Fruit fly (Drosophila melanogaster) whole organism, embryonic: ENCODE data around the gene GNBP2.

Experiments used
- Abd-B ChIP-seq: fragments of 200-800 bp; sonication (Bioruptor generic); optimal IDR thresholded peaks from 2 replicates; lab custom pipeline; 2018; ENCODE audit warnings: missing biosample characterization, mild to moderate bottlenecking, missing genetic modification characterization, moderate library complexity
- BtbVII ChIP-seq: fragments of 200-800 bp; sonication (Bioruptor generic); optimal IDR thresholded peaks from 3 replicates; lab custom pipeline; 2017; ENCODE audit warnings: missing biosample characterization, mild to moderate bottlenecking, missing genetic modification characterization
- CG10267 ChIP-seq: fragments of 200-800 bp; sonication (Bioruptor generic); optimal IDR thresholded peaks from 2 replicates; lab custom pipeline; 2018; ENCODE audit warnings: missing biosample characterization, mild to moderate bottlenecking, missing genetic modification characterization, moderate library complexity
- CG10654 ChIP-seq: fragments of 200-800 bp; sonication (Bioruptor generic); optimal IDR thresholded peaks from 2 replicates; lab custom pipeline; 2016; ENCODE audit warnings: missing biosample characterization, missing genetic modification characterization
- CG12299 ChIP-seq: fragments of 200-800 bp; sonication (Bioruptor generic); optimal IDR thresholded peaks from 2 replicates; lab custom pipeline; 2018; ENCODE audit warnings: missing biosample characterization, mild to moderate bottlenecking, missing genetic modification characterization
- CG1233 ChIP-seq: fragments of 200-800 bp; sonication (Bioruptor generic); optimal IDR thresholded peaks from 4 replicates; lab custom pipeline; 2018; ENCODE audit warnings: missing biosample characterization, mild to moderate bottlenecking, missing genetic modification characterization
- CG12391 ChIP-seq: fragments of 200-800 bp; sonication (Bioruptor generic); optimal IDR thresholded peaks from 3 replicates; lab custom pipeline; 2018; ENCODE audit warnings: missing biosample characterization, mild to moderate bottlenecking, missing genetic modification characterization, moderate library complexity
- CG13775 ChIP-seq: fragments of 200-800 bp; sonication (Bioruptor generic); optimal IDR thresholded peaks from 3 replicates; lab custom pipeline; 2017; ENCODE audit warnings: missing biosample characterization, mild to moderate bottlenecking, missing genetic modification characterization
- CG14667 ChIP-seq: fragments of 200-800 bp; sonication (Bioruptor generic); IDR thresholded peaks from 2 replicates; pipeline ENCODE4 v1.3.6; 2022; ENCODE audit warnings: missing biosample characterization, missing genetic modification characterization
- CG17328 ChIP-seq: fragments of 200-800 bp; sonication (Bioruptor generic); IDR thresholded peaks from 2 replicates; pipeline ENCODE4 v1.3.6; 2022; ENCODE audit warnings: missing biosample characterization, missing genetic modification characterization
- CG17359 ChIP-seq: fragments of 200-800 bp; sonication (Bioruptor generic); optimal IDR thresholded peaks from 3 replicates; lab custom pipeline; 2018; ENCODE audit warnings: missing biosample characterization, mild to moderate bottlenecking, missing genetic modification characterization, moderate library complexity
- CG17829 ChIP-seq: fragments of 200-800 bp; optimal IDR thresholded peaks from 2 replicates; lab custom pipeline; 2019; ENCODE audit warnings: missing biosample characterization, mild to moderate bottlenecking, missing genetic modification characterization, moderate library complexity
- CG18476 ChIP-seq: fragments of 200-800 bp; sonication (Bioruptor generic); optimal IDR thresholded peaks from 2 replicates; lab custom pipeline; 2016; ENCODE audit warnings: missing biosample characterization, mild to moderate bottlenecking, missing genetic modification characterization
- CG2712 ChIP-seq: fragments of 200-800 bp; optimal IDR thresholded peaks from 3 replicates; lab custom pipeline; 2019; ENCODE audit warnings: missing biosample characterization, mild to moderate bottlenecking, missing genetic modification characterization, moderate library complexity
- CG30403 ChIP-seq: fragments of 200-800 bp; sonication (Bioruptor generic); optimal IDR thresholded peaks from 3 replicates; lab custom pipeline; 2016; ENCODE audit warnings: missing biosample characterization, missing genetic modification characterization
- CG31441 ChIP-seq: fragments of 200-800 bp; sonication (Bioruptor generic); IDR thresholded peaks from 2 replicates; pipeline ENCODE4 v1.3.6; 2022; ENCODE audit warnings: missing biosample characterization, missing genetic modification characterization
- CG32532 ChIP-seq: fragments of 200-800 bp; sonication (Bioruptor generic); IDR thresholded peaks from 2 replicates; pipeline ENCODE4 v1.3.6; 2022; ENCODE audit warnings: missing biosample characterization, missing genetic modification characterization
- CG3281 ChIP-seq: fragments of 200-800 bp; sonication (Bioruptor generic); optimal IDR thresholded peaks from 3 replicates; lab custom pipeline; 2017; ENCODE audit warnings: missing biosample characterization, mild to moderate bottlenecking, missing genetic modification characterization
- CG34422 ChIP-seq: fragments of 200-800 bp; sonication (Bioruptor generic); IDR thresholded peaks from 3 replicates; pipeline ENCODE4 v1.3.6; 2022; ENCODE audit warnings: missing biosample characterization, missing genetic modification characterization
- CG4424 ChIP-seq: fragments of 200-800 bp; sonication (Bioruptor generic); optimal IDR thresholded peaks from 3 replicates; lab custom pipeline; 2016; ENCODE audit warnings: missing biosample characterization, missing genetic modification characterization
- CG5245 ChIP-seq: fragments of 200-800 bp; sonication (Bioruptor generic); optimal IDR thresholded peaks from 3 replicates; lab custom pipeline; 2016; ENCODE audit warnings: missing biosample characterization, missing genetic modification characterization
- CG6254 ChIP-seq: fragments of 200-800 bp; sonication (Bioruptor generic); optimal IDR thresholded peaks from 3 replicates; lab custom pipeline; 2017; ENCODE audit warnings: mild to moderate bottlenecking, missing biosample characterization, missing genetic modification reagents, missing genetic modification characterization
- CG6765 ChIP-seq: fragments of 200-800 bp; sonication (Bioruptor generic); optimal IDR thresholded peaks from 3 replicates; lab custom pipeline; 2017; ENCODE audit warnings: missing biosample characterization, mild to moderate bottlenecking, missing genetic modification characterization
- CG7786 ChIP-seq: fragments of 200-800 bp; sonication (Bioruptor generic); optimal IDR thresholded peaks from 2 replicates; lab custom pipeline; 2016; ENCODE audit warnings: missing biosample characterization, missing genetic modification characterization
- CG7839 ChIP-seq: fragments of 200-800 bp; sonication (Bioruptor generic); optimal IDR thresholded peaks from 3 replicates; lab custom pipeline; 2018; ENCODE audit warnings: missing biosample characterization, mild to moderate bottlenecking, missing genetic modification characterization, moderate library complexity
- CG9727 ChIP-seq: fragments of 200-800 bp; sonication (Bioruptor generic); optimal IDR thresholded peaks from 3 replicates; lab custom pipeline; 2017; ENCODE audit warnings: missing biosample characterization, mild to moderate bottlenecking, missing genetic modification characterization
- D19B ChIP-seq: fragments of 200-800 bp; sonication (Bioruptor generic); optimal IDR thresholded peaks from 2 replicates; lab custom pipeline; 2017; ENCODE audit warnings: missing biosample characterization, mild to moderate bottlenecking, missing genetic modification characterization
- ERR ChIP-seq: fragments of 200-800 bp; sonication (Bioruptor generic); optimal IDR thresholded peaks from 2 replicates; lab custom pipeline; 2016; ENCODE audit warnings: missing biosample characterization, missing genetic modification characterization
- Mes4 ChIP-seq: fragments of 200-800 bp; sonication (Bioruptor generic); optimal IDR thresholded peaks from 2 replicates; lab custom pipeline; 2016; ENCODE audit warnings: missing biosample characterization, missing genetic modification characterization
- Sox100B ChIP-seq: fragments of 200-800 bp; sonication (Bioruptor generic); optimal IDR thresholded peaks from 3 replicates; lab custom pipeline; 2018; ENCODE audit warnings: missing biosample characterization, mild to moderate bottlenecking, missing genetic modification characterization
- Sox102F ChIP-seq: fragments of 200-800 bp; sonication (Bioruptor generic); optimal IDR thresholded peaks from 2 replicates; lab custom pipeline; 2018; ENCODE audit warnings: missing biosample characterization, mild to moderate bottlenecking, missing genetic modification characterization, moderate library complexity
- bcd ChIP-seq: fragments of 200-800 bp; sonication (Bioruptor generic); optimal IDR thresholded peaks from 2 replicates; lab custom pipeline; 2017; ENCODE audit warnings: missing biosample characterization, mild to moderate bottlenecking, missing genetic modification characterization
- br ChIP-seq: fragments of >200 bp; optimal IDR thresholded peaks from 2 replicates; lab custom pipeline; 2017
- dmrt99B ChIP-seq: fragments of 200-800 bp; sonication (Bioruptor generic); optimal IDR thresholded peaks from 2 replicates; lab custom pipeline; 2018; ENCODE audit warnings: missing biosample characterization, mild to moderate bottlenecking, missing genetic modification characterization, moderate library complexity
- dysf ChIP-seq: fragments of 200-800 bp; sonication (Bioruptor generic); IDR thresholded peaks from 3 replicates; pipeline ENCODE4 v1.3.6; 2022; ENCODE audit warnings: missing biosample characterization, missing genetic modification characterization
- emc ChIP-seq: fragments of 200-800 bp; sonication (Bioruptor generic); optimal IDR thresholded peaks from 2 replicates; lab custom pipeline; 2016; ENCODE audit warnings: missing biosample characterization, missing genetic modification characterization
- exex ChIP-seq: fragments of 200-800 bp; sonication (Bioruptor generic); optimal IDR thresholded peaks from 4 replicates; lab custom pipeline; 2018; ENCODE audit warnings: missing biosample characterization, mild to moderate bottlenecking, missing genetic modification characterization, moderate library complexity
- fd3F ChIP-seq: fragments of 200-800 bp; sonication (Bioruptor generic); optimal IDR thresholded peaks from 2 replicates; lab custom pipeline; 2018; ENCODE audit warnings: missing biosample characterization, mild to moderate bottlenecking, missing genetic modification characterization, moderate library complexity
- gcm ChIP-seq: fragments of 200-800 bp; sonication (Bioruptor generic); optimal IDR thresholded peaks from 2 replicates; lab custom pipeline; 2019; ENCODE audit warnings: missing biosample characterization, mild to moderate bottlenecking, missing genetic modification characterization, moderate library complexity
- grau ChIP-seq: fragments of 200-800 bp; optimal IDR thresholded peaks from 3 replicates; lab custom pipeline; 2019; ENCODE audit warnings: missing biosample characterization, mild to moderate bottlenecking, missing genetic modification characterization, moderate library complexity
- gsb ChIP-seq: fragments of 200-800 bp; sonication (Bioruptor generic); IDR thresholded peaks from 2 replicates; pipeline ENCODE4 v1.3.6; 2022; ENCODE audit warnings: missing biosample characterization, missing genetic modification characterization
- gsb-n ChIP-seq: fragments of 200-800 bp; sonication (Bioruptor generic); optimal IDR thresholded peaks from 3 replicates; lab custom pipeline; 2018; ENCODE audit warnings: missing biosample characterization, mild to moderate bottlenecking, missing genetic modification characterization
- ind ChIP-seq: fragments of 200-800 bp; sonication (Bioruptor generic); optimal IDR thresholded peaks from 3 replicates; lab custom pipeline; 2016; ENCODE audit warnings: missing biosample characterization, missing genetic modification characterization
- org-1 ChIP-seq: fragments of 200-800 bp; sonication (Bioruptor generic); optimal IDR thresholded peaks from 2 replicates; lab custom pipeline; 2017; ENCODE audit warnings: missing biosample characterization, missing genetic modification characterization
- prd ChIP-seq, 3 experiments: fragments of >200 bp in 2 of 3; fragments of 200-800 bp in 1 of 3; sonication (Bioruptor generic) in 1 of 3; optimal IDR thresholded peaks in 2 of 3; IDR thresholded peaks in 1 of 3; 2 replicates in 2 of 3; 3 replicates in 1 of 3; pipeline versions ENCODE4 v1.3.6 to Lab custom; 2017 to 2022; ENCODE audit warnings: missing biosample characterization in 1 of 3, missing genetic modification characterization in 1 of 3
- psq ChIP-seq: fragments of 200-800 bp; sonication (Bioruptor generic); optimal IDR thresholded peaks from 2 replicates; lab custom pipeline; 2017; ENCODE audit warnings: missing biosample characterization, missing genetic modification characterization
- ttk ChIP-seq: fragments of 200-800 bp; sonication (Bioruptor generic); IDR thresholded peaks from 2 replicates; pipeline ENCODE4 v2.1.2; 2022; ENCODE audit warnings: missing biosample characterization, missing genetic modification characterization
- unpg ChIP-seq: fragments of 200-800 bp; sonication (Bioruptor generic); optimal IDR thresholded peaks from 3 replicates; lab custom pipeline; 2018; ENCODE audit warnings: missing biosample characterization, mild to moderate bottlenecking, missing genetic modification characterization, moderate library complexity
- wdn ChIP-seq: fragments of 200-800 bp; sonication (Bioruptor generic); IDR thresholded peaks from 2 replicates; pipeline ENCODE4 v1.3.6; 2022; ENCODE audit warnings: missing biosample characterization, missing genetic modification characterization

GNBP2 gene

DNA sequence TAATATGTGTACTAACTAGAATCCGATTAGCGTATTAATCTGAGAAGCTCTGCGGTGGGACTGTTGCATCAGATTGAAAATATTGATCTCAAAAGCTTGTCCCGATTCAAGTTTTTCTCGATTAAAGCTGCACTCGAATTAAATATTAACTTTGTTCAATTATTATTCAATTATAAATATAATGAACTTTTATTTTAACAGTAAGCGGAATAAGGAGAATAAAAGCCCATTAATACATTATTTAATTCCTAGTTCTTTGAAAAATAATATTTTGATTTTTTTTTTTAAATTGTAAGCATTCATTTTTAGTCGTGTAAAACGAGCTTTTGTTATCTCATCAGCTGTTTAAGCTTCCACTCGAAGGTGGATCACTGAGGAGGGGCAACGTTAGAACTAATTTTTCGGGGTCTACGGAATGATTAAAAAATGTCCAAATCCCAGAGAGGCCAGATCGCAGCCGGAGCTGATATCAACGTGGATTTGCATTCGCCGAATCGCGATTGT lies at the start of gene GNBP2, which contains the start of gene GNBP1 (continued):
- TF ChIP-seq ERR (no peak), CG1233 (GFP tag; lab: Kevin White, UChicago) (peak; percentile 16), emc (no peak), CG7786 (GFP tag; lab: Kevin White, UChicago) (no peak), CG10654 (peak; percentile 17), psq (GFP tag; lab: Kevin White, UChicago) (no peak), br (lab: Kevin White, UChicago) (no peak), CG13775 (GFP tag; lab: Kevin White, UChicago) (peak; percentile 18), dysf (GFP tag; lab: Robert Waterston, UW) (peak; percentile 79; the same call in 2 of the 3 replicates), gcm (GFP tag; lab: Kevin White, UChicago) (peak; percentile 18), CG5245 (GFP tag; lab: Kevin White, UChicago) (no peak), CG10267 (tag; lab: Kevin White, UChicago) (peak; percentile 50), dmrt99B (peak; percentile 78), Sox100B (GFP tag; lab: Kevin White, UChicago) (peak; percentile 55), CG3281 (GFP tag; lab: Kevin White, UChicago) (peak; percentile 51), CG6254 (peak; percentile 18), CG12391 (peak; percentile 72), CG14667 (GFP tag; lab: Robert Waterston, UW) (peak; percentile 53; the same call in 1 of the 2 replicates), gsb (peak; percentile 61; the same call in 1 of the 2 replicates), prd (optimal IDR thresholded peaks at IDR 0.05; lab: Kevin White, UChicago) (no peak), prd (GFP tag; IDR thresholded peaks at IDR 0.05; lab: Robert Waterston, UW) (peak; percentile 57; the same call in 2 of the 3 replicates), bcd (GFP tag; lab: Kevin White, UChicago) (peak; percentile 34), CG12299 (tag; lab: Kevin White, UChicago) (peak; percentile 44), CG30403 (peak; percentile 51), CG6765 (GFP tag; lab: Kevin White, UChicago) (no peak), Abd-B (GFP tag; lab: Kevin White, UChicago) (peak; percentile 39), CG17829 (peak; percentile 42), wdn (GFP tag; lab: Robert Waterston, UW) (no peak), CG17359 (tag; lab: Kevin White, UChicago) (peak; percentile 73), BtbVII (peak; percentile 2), unpg (GFP tag; lab: Kevin White, UChicago) (peak; percentile 73), gsb-n (tag; lab: Kevin White, UChicago) (peak; percentile 51), CG17328 (GFP tag; lab: Robert Waterston, UW) (peak; percentile 51; the same call in 1 of the 2 replicates), CG31441 (peak; percentile 76), CG2712 (tag; lab: Kevin White, UChicago) (peak; percentile 70), ind (GFP tag; lab: Kevin White, UChicago) (peak; percentile 16), CG9727 (GFP tag; lab: Kevin White, UChicago) (peak; percentile 39), CG32532 (GFP tag; lab: Robert Waterston, UW) (peak; percentile 71; the same call in 1 of the 2 replicates), CG18476 (GFP tag; lab: Kevin White, UChicago) (peak; percentile 22), CG4424 (peak; percentile 39), CG34422 (GFP tag; lab: Robert Waterston, UW) (0 out of 3 replicates have a peak, but pooled peaks have one; percentile 10), fd3F (GFP tag; lab: Kevin White, UChicago) (peak; percentile 24), exex (tag; lab: Kevin White, UChicago) (peak; percentile 10), ttk (GFP tag; lab: Robert Waterston, UW) (peak; percentile 46; the same call in 1 of the 2 replicates), grau (tag; lab: Kevin White, UChicago) (peak; percentile 44), Mes4 (GFP tag; lab: Kevin White, UChicago) (no peak), D19B (GFP tag; lab: Kevin White, UChicago) (peak; percentile 7), Sox102F (GFP tag; lab: Kevin White, UChicago) (peak; percentile 78), CG7839 (tag; lab: Kevin White, UChicago) (peak; percentile 78), org-1 (GFP tag; lab: Kevin White, UChicago) (peak; percentile 16)
